Worm (Caenorhabditis elegans) whole organism, young adult: ENCODE data around the gene lelo-1.

Source experiments
- B0336.3 ChIP-seq: fragments of 200-800 bp; sonication (Bioruptor generic); IDR thresholded peaks from 2 replicates; pipeline ENCODE4 v1.3.6; 2022; ENCODE audit warnings: missing genetic modification characterization, missing compliant biosample characterization
- F10E7.11 ChIP-seq: sonication (generic microtip); optimal IDR thresholded peaks from 2 replicates; lab custom pipeline; 2017; ENCODE audit warnings: mild to moderate bottlenecking, missing genetic modification characterization, moderate library complexity, missing compliant biosample characterization
- F37B4.10 ChIP-seq: fragments of 200-800 bp; sonication (Bioruptor generic); IDR thresholded peaks from 2 replicates; pipeline ENCODE4 v1.3.6; 2022; ENCODE audit warnings: missing genetic modification characterization, missing compliant biosample characterization
- F39B2.1 ChIP-seq: fragments of 200-800 bp; sonication (Bioruptor generic); IDR thresholded peaks from 2 replicates; pipeline ENCODE4 v1.3.6; 2022; ENCODE audit warnings: missing genetic modification reagents, missing genetic modification characterization, missing compliant biosample characterization
- K11D2.4 ChIP-seq: fragments of 200-800 bp; sonication (Bioruptor generic); IDR thresholded peaks from 2 replicates; pipeline ENCODE4 v1.3.6; 2022; ENCODE audit warnings: missing genetic modification reagents, missing genetic modification characterization, missing compliant biosample characterization
- K12H6.12 ChIP-seq: fragments of 200-800 bp; sonication (Bioruptor generic); optimal IDR thresholded peaks from 2 replicates; lab custom pipeline; 2018; ENCODE audit warnings: mild to moderate bottlenecking, missing genetic modification characterization, missing compliant biosample characterization
- akir-1 ChIP-seq: fragments of 200-800 bp; sonication (Bioruptor generic); optimal IDR thresholded peaks from 2 replicates; lab custom pipeline; 2018; ENCODE audit warnings: mild to moderate bottlenecking, missing genetic modification characterization, moderate library complexity, missing compliant biosample characterization
- dpff-1 ChIP-seq: sonication (generic microtip); optimal IDR thresholded peaks from 2 replicates; lab custom pipeline; 2017; ENCODE audit warnings: mild to moderate bottlenecking, missing genetic modification characterization, missing compliant biosample characterization
- ekl-4 ChIP-seq: fragments of 200-800 bp; sonication (Bioruptor generic); IDR thresholded peaks from 2 replicates; pipeline ENCODE4 v1.3.6; 2022; ENCODE audit warnings: missing genetic modification reagents, missing genetic modification characterization, missing compliant biosample characterization
- hmg-1.2 ChIP-seq: fragments of 200-800 bp; sonication (Bioruptor generic); IDR thresholded peaks from 2 replicates; pipeline ENCODE4 v1.3.6; 2022; ENCODE audit warnings: missing genetic modification reagents, missing genetic modification characterization, missing compliant biosample characterization
- let-607 ChIP-seq, 2 experiments: fragments of 200-800 bp in 1 of 2; sonication (Bioruptor generic) in 1 of 2; sonication (generic microtip) in 1 of 2; optimal IDR thresholded peaks; 2 replicates each; lab custom pipeline; 2016 to 2018; ENCODE audit warnings: mild to moderate bottlenecking in 2 of 2, missing compliant biosample characterization in 2 of 2, missing genetic modification characterization in 2 of 2, moderate library complexity in 2 of 2, missing genotype in 1 of 2
- mcd-1 ChIP-seq: fragments of 200-800 bp; sonication (Bioruptor generic); IDR thresholded peaks from 2 replicates; pipeline ENCODE4 v1.3.6; 2022; ENCODE audit warnings: missing genetic modification reagents, missing genetic modification characterization, missing compliant biosample characterization
- mel-28 ChIP-seq: sonication (generic microtip); optimal IDR thresholded peaks from 2 replicates; lab custom pipeline; 2016; ENCODE audit warnings: borderline replicate concordance, mild to moderate bottlenecking, missing genetic modification characterization, missing compliant biosample characterization
- mes-4 ChIP-seq: sonication (generic microtip); optimal IDR thresholded peaks from 2 replicates; lab custom pipeline; 2016; ENCODE audit warnings: missing genotype, missing genetic modification characterization, missing compliant biosample characterization
- nfya-1 ChIP-seq: sonication (generic microtip); optimal IDR thresholded peaks from 2 replicates; lab custom pipeline; 2017; ENCODE audit warnings: antibody characterized with exemption, missing compliant biosample characterization, missing genetic modification characterization, borderline replicate concordance; ENCODE audit not compliant: insufficient read depth
- nhr-80 ChIP-seq: sonication (generic microtip); optimal IDR thresholded peaks from 2 replicates; lab custom pipeline; 2016; ENCODE audit warnings: missing genetic modification characterization, missing compliant biosample characterization
- snpc-1.1 ChIP-seq: sonication (generic microtip); optimal IDR thresholded peaks from 2 replicates; lab custom pipeline; 2017; ENCODE audit warnings: missing genetic modification characterization, mild to moderate bottlenecking, missing compliant biosample characterization, antibody characterized with exemption, moderate library complexity, missing genotype, missing genetic modification reagents; ENCODE audit not compliant: insufficient read depth
- tbp1 ChIP-seq: fragments of 200-800 bp; sonication (Bioruptor generic); optimal IDR thresholded peaks from 2 replicates; lab custom pipeline; 2018; ENCODE audit warnings: mild to moderate bottlenecking, missing genetic modification characterization, missing compliant biosample characterization
- unc-62 ChIP-seq: fragments of 150-350 bp; optimal IDR thresholded peaks from 2 replicates; lab custom pipeline; 2014; ENCODE audit warnings: missing biosample characterization, missing genetic modification reagents, missing genetic modification characterization
- zim-3 ChIP-seq: sonication (generic microtip); optimal IDR thresholded peaks from 2 replicates; lab custom pipeline; 2017; ENCODE audit warnings: mild to moderate bottlenecking, missing genetic modification characterization, moderate library complexity, missing compliant biosample characterization
- ztf-26 ChIP-seq: sonication (generic microtip); optimal IDR thresholded peaks from 2 replicates; lab custom pipeline; 2017; ENCODE audit warnings: missing genetic modification characterization, missing compliant biosample characterization
- ztf-28 ChIP-seq: fragments of 200-800 bp; sonication (Bioruptor generic); IDR thresholded peaks from 2 replicates; pipeline ENCODE4 v1.3.6; 2022; ENCODE audit warnings: missing genetic modification reagents, missing genetic modification characterization, missing compliant biosample characterization
- ztf-3 ChIP-seq: fragments of 200-800 bp; sonication (Bioruptor generic); optimal IDR thresholded peaks from 2 replicates; lab custom pipeline; 2018; ENCODE audit warnings: mild to moderate bottlenecking, missing genetic modification characterization, missing compliant biosample characterization
- ztf-6 ChIP-seq: fragments of 200-800 bp; sonication (Bioruptor generic); IDR thresholded peaks from 2 replicates; pipeline ENCODE4 v1.3.6; 2022; ENCODE audit warnings: missing genetic modification reagents, missing genetic modification characterization, missing compliant biosample characterization

lelo-1 gene

DNA sequence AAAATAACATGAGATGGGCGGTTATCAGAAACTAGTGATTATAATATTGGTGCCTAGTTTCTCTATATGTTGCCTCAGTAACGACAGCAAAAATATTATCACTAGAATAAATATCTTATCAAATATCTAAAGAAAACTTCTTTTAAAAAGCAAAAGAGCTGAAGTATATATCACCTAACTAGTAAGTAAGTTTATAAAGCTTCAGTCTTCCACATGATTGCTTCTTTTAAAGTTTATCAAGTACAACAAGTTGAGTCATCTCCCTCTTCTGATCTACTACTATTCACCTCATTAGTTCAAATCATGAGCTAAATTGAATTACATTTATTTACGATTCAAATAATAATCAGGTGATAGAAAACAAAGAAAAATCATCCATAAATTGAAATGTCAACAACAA is 42.0 kb downstream of the lelo-1 start:
- TF ChIP-seq mel-28 = no peak
- TF ChIP-seq tbp1 (GFP tag; lab: Kevin White, UChicago) = no peak
- TF ChIP-seq F37B4.10 (GFP tag; lab: Robert Waterston, UW) = no peak
- TF ChIP-seq F10E7.11 (tag; lab: Kevin White, UChicago) = no peak
- TF ChIP-seq nfya-1 (tag; lab: Kevin White, UChicago) = no peak
- TF ChIP-seq K11D2.4 = no peak
- TF ChIP-seq, all 124 proteins: peak for 0

DNA sequence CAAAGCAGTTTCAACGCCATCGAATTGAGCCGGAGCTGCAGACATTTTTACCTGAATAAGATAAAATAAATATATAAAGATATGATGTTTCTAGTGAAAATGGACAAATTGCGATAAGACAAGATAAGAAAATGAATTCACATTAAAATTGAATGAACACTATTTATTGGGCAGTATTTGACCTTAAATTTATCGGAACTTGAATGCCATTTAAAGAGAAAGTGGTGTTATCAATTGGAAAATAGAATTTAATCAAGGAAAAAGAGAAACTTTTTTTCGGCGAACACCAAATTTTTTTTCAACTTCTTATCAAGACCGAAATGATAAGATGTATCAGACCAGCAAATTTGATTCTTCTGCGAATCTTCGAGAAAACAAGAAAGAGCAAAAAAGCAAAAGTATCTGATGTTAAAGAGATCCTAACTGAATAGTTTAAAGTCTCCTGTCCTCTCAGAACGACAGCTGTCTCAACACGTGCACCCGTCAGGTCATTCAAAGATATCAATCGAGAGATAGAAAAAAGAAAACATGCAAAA is 44.0 kb downstream of the lelo-1 start, which contains the start of gene upb-1:
upb-1 (minus strand) TSS at position 51 of the 536 bp plus-strand sequence.
- TF ChIP-seq F37B4.10 (GFP tag; lab: Robert Waterston, UW) (no peak), nhr-80 (tag; lab: Kevin White, UChicago) (peak; percentile 32)
- TF ChIP-seq, all 124 proteins: peak for 1

DNA sequence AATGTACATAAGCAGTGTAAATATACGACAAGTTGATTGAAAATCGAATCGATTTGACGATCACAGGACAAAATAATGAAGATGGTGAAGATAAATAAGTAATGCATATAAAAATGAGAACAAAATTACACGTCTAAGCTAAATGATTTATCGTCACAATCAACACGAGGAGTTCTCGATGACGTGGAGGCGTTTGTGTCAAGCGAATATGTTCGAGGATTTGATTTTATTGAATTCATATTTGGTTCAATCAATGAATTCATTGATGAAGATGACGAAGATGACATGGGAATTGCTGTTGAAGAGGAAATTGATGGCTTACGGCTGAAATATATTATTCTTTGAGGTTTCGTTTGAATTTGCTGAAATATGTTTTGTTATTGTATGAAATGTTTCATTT is 46.4 kb downstream of the lelo-1 start, which contains the start of gene nyn-3:
nyn-3 (minus strand) TSS at position 101 of the 400 bp plus-strand sequence.
- TF ChIP-seq ztf-28 (GFP tag; lab: Robert Waterston, UW) (no peak), akir-1 (no peak), unc-62 (GFP tag; lab: Kevin White, UChicago) (no peak), zim-3 (tag; lab: Kevin White, UChicago) (no peak), hmg-1.2 (GFP tag; lab: Robert Waterston, UW) (no peak)

DNA sequence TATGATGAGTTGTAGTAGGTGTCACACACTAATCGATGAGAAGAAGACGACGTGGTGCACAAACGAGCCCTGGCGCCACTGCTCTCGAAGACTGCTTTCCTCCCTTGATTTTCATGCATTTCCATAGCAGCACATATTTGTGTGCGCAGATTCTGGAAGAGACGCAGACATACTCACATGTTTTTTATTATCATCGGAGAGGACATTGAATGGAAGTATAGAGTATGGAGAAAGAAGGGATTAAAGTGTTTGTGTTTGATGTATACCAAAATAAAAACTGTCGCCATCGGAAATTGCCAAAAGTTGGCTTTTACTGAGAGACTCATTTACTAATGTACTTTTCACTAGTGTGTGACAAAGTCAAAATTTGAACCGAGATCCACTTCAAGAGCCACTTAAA is 48.1 kb downstream of the lelo-1 start, which contains the start of gene mps-1:
mps-1 (minus strand) TSS at position 101 of the 400 bp plus-strand sequence.
- TF ChIP-seq akir-1 = no peak
- no peak for TF ChIP-seq mes-4 (tag; lab: Kevin White, UChicago)
- TF ChIP-seq snpc-1.1 (tag; lab: Kevin White, UChicago) = no peak
- TF ChIP-seq F39B2.1 (GFP tag; lab: Robert Waterston, UW) = no peak
- TF ChIP-seq ekl-4 (GFP tag; lab: Robert Waterston, UW) = no peak
- TF ChIP-seq unc-62 (GFP tag; lab: Kevin White, UChicago) = no peak
- no peak for TF ChIP-seq B0336.3 (GFP tag; lab: Robert Waterston, UW)
- TF ChIP-seq let-607 (tag; optimal IDR thresholded peaks at IDR 0.05; lab: Kevin White, UChicago) = no peak
- TF ChIP-seq mcd-1 (GFP tag; lab: Robert Waterston, UW) = no peak
- TF ChIP-seq K12H6.12 (tag; lab: Kevin White, UChicago) = no peak
- TF ChIP-seq dpff-1 (tag; lab: Kevin White, UChicago) = no peak
- no peak for TF ChIP-seq ztf-26
- TF ChIP-seq ztf-6 (GFP tag; lab: Robert Waterston, UW) = no peak
- no peak for TF ChIP-seq ztf-3
- TF ChIP-seq, all 124 proteins: peak for 0
